Worm (Caenorhabditis elegans) whole organism, L4 larva: ENCODE results near the gene tag-151.
A peak's percentile ranks its signal among the peaks of the same experiment; 100 is the strongest.

ENCODE experiments used
- D1046.2 ChIP-seq: fragments of 200-800 bp; sonication (Bioruptor generic); IDR thresholded peaks from 2 replicates; pipeline ENCODE4 v1.3.6; 2022; ENCODE audit warnings: missing genetic modification characterization, missing compliant biosample characterization
- F10B5.3 ChIP-seq: sonication (generic microtip); optimal IDR thresholded peaks from 2 replicates; lab custom pipeline; 2016; ENCODE audit warnings: mild to moderate bottlenecking, missing genetic modification characterization, missing compliant biosample characterization
- F26F4.8 ChIP-seq: fragments of 200-800 bp; sonication (Bioruptor generic); conservative IDR thresholded peaks from 2 replicates; pipeline ENCODE4 v1.3.6; 2022; ENCODE audit warnings: missing genetic modification characterization, missing compliant biosample characterization
- F37D6.2 ChIP-seq: sonication (generic microtip); optimal IDR thresholded peaks from 2 replicates; lab custom pipeline; 2016; ENCODE audit warnings: mild to moderate bottlenecking, missing genetic modification characterization, missing compliant biosample characterization
- T26A8.4 ChIP-seq: fragments of 200-800 bp; sonication (Bioruptor generic); IDR thresholded peaks from 2 replicates; pipeline ENCODE4 v1.3.6; 2022; ENCODE audit warnings: missing genetic modification characterization, missing compliant biosample characterization
- ZK546.5 ChIP-seq, 2 experiments: sonication (generic microtip); optimal IDR thresholded peaks; 2 replicates each; lab custom pipeline; 2017; ENCODE audit warnings: missing biosample characterization in 2 of 2, missing genetic modification characterization in 2 of 2
- ama-1 ChIP-seq: fragments of 150-350 bp; optimal IDR thresholded peaks from 2 replicates; lab custom pipeline; 2014; ENCODE audit warnings: inconsistent platforms, mixed read lengths
- arid-1 ChIP-seq: fragments of 200-800 bp; sonication (Bioruptor generic); conservative IDR thresholded peaks from 2 replicates; pipeline ENCODE4 v1.3.6; 2022; ENCODE audit warnings: missing genetic modification reagents, missing genetic modification characterization, missing compliant biosample characterization
- attf-4 ChIP-seq: sonication (generic microtip); optimal IDR thresholded peaks from 3 replicates; lab custom pipeline; 2017; ENCODE audit warnings: missing biosample characterization, missing genetic modification characterization
- ceh-44 ChIP-seq: fragments of 200-800 bp; sonication (Bioruptor generic); IDR thresholded peaks from 2 replicates; pipeline ENCODE4 v1.3.6; 2022; ENCODE audit warnings: missing genetic modification reagents, missing genetic modification characterization, missing compliant biosample characterization
- daf-12 ChIP-seq: fragments of 150-350 bp; optimal IDR thresholded peaks from 2 replicates; lab custom pipeline; 2014; ENCODE audit warnings: missing biosample characterization, missing genetic modification reagents, missing genetic modification characterization
- daf-16 ChIP-seq, 3 experiments: sonication (generic microtip); optimal IDR thresholded peaks; 2 replicates each; lab custom pipeline; 2016 to 2017; ENCODE audit warnings: missing genetic modification characterization in 3 of 3, missing genetic modification reagents in 3 of 3, mild to moderate bottlenecking in 2 of 3, missing compliant biosample characterization in 2 of 3, missing biosample characterization in 1 of 3, moderate library complexity in 1 of 3
- dmd-6 ChIP-seq: fragments of 200-800 bp; sonication (Bioruptor generic); IDR thresholded peaks from 2 replicates; pipeline ENCODE4 v1.3.6; 2022; ENCODE audit warnings: missing genetic modification reagents, missing genetic modification characterization, missing compliant biosample characterization
- dmd-8 ChIP-seq: fragments of 200-800 bp; sonication (Bioruptor generic); IDR thresholded peaks from 2 replicates; pipeline ENCODE4 v1.3.6; 2022; ENCODE audit warnings: missing genetic modification characterization, missing compliant biosample characterization
- dve-1 ChIP-seq: sonication (generic microtip); optimal IDR thresholded peaks from 2 replicates; lab custom pipeline; 2017; ENCODE audit warnings: antibody characterized with exemption, mild to moderate bottlenecking, missing genetic modification characterization, missing compliant biosample characterization; ENCODE audit not compliant: insufficient read depth
- hif-1 ChIP-seq, 2 experiments: sonication (generic microtip); optimal IDR thresholded peaks; 2 replicates each; lab custom pipeline; 2016 to 2017; ENCODE audit warnings: missing compliant biosample characterization in 2 of 2, missing genetic modification characterization in 2 of 2, missing genetic modification reagents in 2 of 2, missing genotype in 2 of 2, mild to moderate bottlenecking in 1 of 2
- hlh-11 ChIP-seq: fragments of 200-800 bp; sonication (Bioruptor generic); optimal IDR thresholded peaks from 2 replicates; lab custom pipeline; 2018; ENCODE audit warnings: mild to moderate bottlenecking, missing genetic modification characterization, missing compliant biosample characterization
- hlh-30 ChIP-seq: sonication (generic microtip); optimal IDR thresholded peaks from 2 replicates; lab custom pipeline; 2017; ENCODE audit warnings: antibody characterized with exemption, mild to moderate bottlenecking, missing genetic modification characterization, missing compliant biosample characterization; ENCODE audit not compliant: insufficient read depth
- lim-7 ChIP-seq: fragments of 200-800 bp; sonication (Bioruptor generic); IDR thresholded peaks from 2 replicates; pipeline ENCODE4 v1.3.6; 2022; ENCODE audit warnings: missing genetic modification characterization, missing compliant biosample characterization
- lin-15B ChIP-seq: fragments of 150-350 bp; sonication (generic microtip); optimal IDR thresholded peaks from 3 replicates; lab custom pipeline; 2014; ENCODE audit warnings: missing biosample characterization, missing genetic modification characterization
- lin-29 ChIP-seq: fragments of 200-800 bp; sonication (Bioruptor generic); IDR thresholded peaks from 2 replicates; pipeline ENCODE4 v1.3.6; 2022; ENCODE audit warnings: missing genetic modification reagents, missing genetic modification characterization, missing compliant biosample characterization
- lin-38 ChIP-seq: fragments of 200-800 bp; sonication (Bioruptor generic); IDR thresholded peaks from 2 replicates; pipeline ENCODE4 v1.3.6; 2022; ENCODE audit warnings: missing genetic modification reagents, missing genetic modification characterization, missing compliant biosample characterization
- lsy-2 ChIP-seq, 2 experiments: fragments of 150-350 bp in 1 of 2; sonication (generic microtip) in 1 of 2; optimal IDR thresholded peaks; 2 replicates each; lab custom pipeline; 2014 to 2017; ENCODE audit warnings: missing biosample characterization in 2 of 2, missing genetic modification characterization in 2 of 2
- mdl-1 ChIP-seq, 2 experiments: fragments of 150-350 bp in 1 of 2; sonication (generic microtip) in 1 of 2; optimal IDR thresholded peaks; 2 replicates each; lab custom pipeline; 2014 to 2017; ENCODE audit warnings: missing biosample characterization in 2 of 2, missing genetic modification characterization in 2 of 2
- mep-1 ChIP-seq: fragments of 150-350 bp; sonication (generic microtip); optimal IDR thresholded peaks from 3 replicates; lab custom pipeline; 2014; ENCODE audit warnings: missing biosample characterization, missing genetic modification characterization
- mxl-2 ChIP-seq: fragments of 200-800 bp; sonication (Bioruptor generic); conservative IDR thresholded peaks from 2 replicates; pipeline ENCODE4 v1.3.6; 2022; ENCODE audit warnings: missing genetic modification reagents, missing genetic modification characterization, missing compliant biosample characterization
- nhr-10 ChIP-seq: fragments of 150-350 bp; optimal IDR thresholded peaks from 2 replicates; lab custom pipeline; 2014; ENCODE audit warnings: missing biosample characterization, missing genetic modification characterization
- nhr-102 ChIP-seq: sonication (generic microtip); optimal IDR thresholded peaks from 2 replicates; lab custom pipeline; 2016; ENCODE audit warnings: mild to moderate bottlenecking, missing genetic modification characterization, moderate library complexity, missing compliant biosample characterization
- nhr-25 ChIP-seq: sonication (generic microtip); optimal IDR thresholded peaks from 2 replicates; lab custom pipeline; 2017; ENCODE audit warnings: missing genetic modification characterization, mild to moderate bottlenecking, missing compliant biosample characterization, antibody characterized with exemption, moderate library complexity, borderline replicate concordance; ENCODE audit not compliant: insufficient read depth
- nhr-42 ChIP-seq: fragments of 200-800 bp; sonication (Bioruptor generic); IDR thresholded peaks from 2 replicates; pipeline ENCODE4 v1.3.6; 2022; ENCODE audit warnings: missing genetic modification characterization, missing compliant biosample characterization
- nhr-6 ChIP-seq: fragments of 150-350 bp; optimal IDR thresholded peaks from 2 replicates; lab custom pipeline; 2014; ENCODE audit warnings: missing biosample characterization, missing genetic modification characterization
- nhr-76 ChIP-seq: fragments of 150-350 bp; optimal IDR thresholded peaks from 2 replicates; lab custom pipeline; 2014; ENCODE audit warnings: missing biosample characterization, missing genetic modification characterization
- pha-4 ChIP-seq, 2 experiments: fragments of 150-350 bp in 1 of 2; fragments of 200-800 bp in 1 of 2; sonication (Bioruptor generic) in 1 of 2; IDR thresholded peaks in 1 of 2; optimal IDR thresholded peaks in 1 of 2; 2 replicates each; pipeline versions ENCODE4 v1.3.6 to Lab custom; 2014 to 2022; ENCODE audit warnings: missing genetic modification characterization in 2 of 2, missing genetic modification reagents in 2 of 2, missing biosample characterization in 1 of 2, missing compliant biosample characterization in 1 of 2
- saeg-2 ChIP-seq: fragments of 200-800 bp; sonication (Bioruptor generic); IDR thresholded peaks from 2 replicates; pipeline ENCODE4 v1.3.6; 2022; ENCODE audit warnings: missing genetic modification reagents, missing genetic modification characterization, missing compliant biosample characterization
- set-16 ChIP-seq: fragments of 200-800 bp; sonication (Bioruptor generic); IDR thresholded peaks from 2 replicates; pipeline ENCODE4 v1.3.6; 2022; ENCODE audit warnings: missing genetic modification reagents, missing genetic modification characterization, missing compliant biosample characterization
- snpc-4 ChIP-seq: fragments of 150-350 bp; optimal IDR thresholded peaks from 2 replicates; lab custom pipeline; 2014; ENCODE audit warnings: missing biosample characterization, missing genetic modification characterization
- tag-97 ChIP-seq: fragments of 200-800 bp; sonication (Bioruptor generic); IDR thresholded peaks from 2 replicates; pipeline ENCODE4 v1.3.6; 2022; ENCODE audit warnings: missing genetic modification characterization, missing compliant biosample characterization
- tra-1 ChIP-seq: fragments of 200-800 bp; sonication (Bioruptor generic); IDR thresholded peaks from 2 replicates; pipeline ENCODE4 v1.3.6; 2022; ENCODE audit warnings: missing genetic modification reagents, missing genetic modification characterization, missing compliant biosample characterization
- unc-62 ChIP-seq, 3 experiments: fragments of 150-350 bp in 1 of 3; sonication (generic microtip); optimal IDR thresholded peaks in 2 of 3; peaks in 1 of 3; 1 replicate in 1 of 3; 2 replicates in 2 of 3; lab custom pipeline; 2014 to 2017; ENCODE audit warnings: missing biosample characterization in 3 of 3, missing genetic modification characterization in 3 of 3, missing genetic modification reagents in 3 of 3, missing genotype in 1 of 3
- zip-2 ChIP-seq: fragments of 150-350 bp; optimal IDR thresholded peaks from 2 replicates; lab custom pipeline; 2014; ENCODE audit warnings: missing biosample characterization, missing genetic modification characterization

The tag-151 gene

DNA sequence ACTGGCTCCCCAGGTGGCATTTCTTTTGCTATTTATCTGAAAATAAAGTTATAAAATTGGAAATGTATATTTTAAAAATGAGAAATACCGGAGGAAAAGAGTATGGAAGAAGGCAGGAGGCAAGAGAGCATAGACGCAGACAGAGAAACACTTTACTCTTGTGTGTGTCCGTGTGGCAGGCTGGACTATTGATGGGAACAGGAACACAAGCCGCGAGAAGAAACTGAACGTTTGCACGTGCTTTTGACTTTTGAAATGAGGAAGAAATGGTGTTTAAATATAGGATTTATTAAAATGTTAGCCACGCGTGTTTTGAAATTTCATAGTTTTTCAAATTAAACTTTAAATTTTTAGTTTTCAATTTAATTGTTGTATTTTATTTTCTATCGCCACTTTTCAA is 16.0 kb downstream of the tag-151 start, which contains the start of gene F10G7.10 (continued):
- TF ChIP-seq daf-16 (GFP tag; optimal IDR thresholded peaks at IDR 0.05; lab: Kevin White, UChicago), result no peak
- TF ChIP-seq daf-16 (tag; optimal IDR thresholded peaks at IDR 0.05; lab: Kevin White, UChicago), result peak; percentile 29
- TF ChIP-seq D1046.2 (GFP tag; lab: Robert Waterston, UW), result no peak
- no peak for TF ChIP-seq nhr-102 (tag; lab: Kevin White, UChicago)
- no peak for TF ChIP-seq pha-4 (GFP tag; IDR thresholded peaks at IDR 0.05; lab: Robert Waterston, UW)
- no peak for TF ChIP-seq pha-4 (tag; optimal IDR thresholded peaks at IDR 0.05; lab: Kevin White, UChicago)
- no peak for TF ChIP-seq dmd-8 (GFP tag; lab: Robert Waterston, UW)
- peak; percentile 30 to 84 for TF ChIP-seq mdl-1 (tag; optimal IDR thresholded peaks at IDR 0.05; lab: Kevin White, UChicago)
- TF ChIP-seq nhr-42, result no peak
- no peak for TF ChIP-seq zip-2 (tag; lab: Kevin White, UChicago)
- no peak for TF ChIP-seq dmd-6
- peak; percentile 0 for TF ChIP-seq mep-1
- no peak for TF ChIP-seq mxl-2
- TF ChIP-seq nhr-10, result no peak
- no peak for TF ChIP-seq snpc-4
- no peak for TF ChIP-seq set-16 (GFP tag; lab: Robert Waterston, UW)
- no peak for TF ChIP-seq ceh-44
- TF ChIP-seq attf-4 (tag; lab: Kevin White, UChicago), result no peak
- TF ChIP-seq lsy-2 (tag; optimal IDR thresholded peaks at IDR 0.05; lab: Kevin White, UChicago), result peak in 1 of 2 experiments; percentile 28
- no peak for TF ChIP-seq tra-1
- no peak for TF ChIP-seq F10B5.3 (tag; lab: Kevin White, UChicago)
- peak; percentile 83 for TF ChIP-seq hlh-30 (tag; lab: Kevin White, UChicago)
- TF ChIP-seq lin-15B (tag; lab: Kevin White, UChicago), result no peak
- peak; percentile 42 for TF ChIP-seq hlh-11 (tag; lab: Kevin White, UChicago)
- TF ChIP-seq ama-1 (lab: Kevin White, UChicago), result no peak
- no peak for TF ChIP-seq tag-97 (GFP tag; lab: Robert Waterston, UW)
- TF ChIP-seq nhr-76 (tag; lab: Kevin White, UChicago), result no peak
- TF ChIP-seq nhr-6 (tag; lab: Kevin White, UChicago), result peak; percentile 3

ce11 chrII:4726750-4727384 is 16.8 kb downstream of the tag-151 start:
- TF ChIP-seq F37D6.2 (tag; lab: Kevin White, UChicago) (no peak), saeg-2 (GFP tag; lab: Robert Waterston, UW) (no peak), lim-7 (GFP tag; lab: Robert Waterston, UW) (no peak), hif-1 (tag; optimal IDR thresholded peaks at IDR 0.05; lab: Kevin White, UChicago) (no peak), ama-1 (lab: Kevin White, UChicago) (peak; percentile 75), lin-29 (GFP tag; lab: Robert Waterston, UW) (no peak), T26A8.4 (GFP tag; lab: Robert Waterston, UW) (0 out of 2 replicates have a peak, but pooled peaks have one; percentile 23), unc-62 (GFP tag; optimal IDR thresholded peaks at IDR 0.05 in 1 of 2; lab: Kevin White, UChicago) (peak in 1 of 2 experiments; percentile 69), unc-62 (tag; optimal IDR thresholded peaks at IDR 0.05; lab: Kevin White, UChicago) (no peak), snpc-4 (no peak), daf-16 (GFP tag; optimal IDR thresholded peaks at IDR 0.05; lab: Kevin White, UChicago) (no peak), daf-16 (tag; optimal IDR thresholded peaks at IDR 0.05; lab: Kevin White, UChicago) (peak; percentile 16), lin-38 (no peak), arid-1 (GFP tag; lab: Robert Waterston, UW) (no peak), nhr-25 (tag; lab: Kevin White, UChicago) (no peak), F26F4.8 (GFP tag; lab: Robert Waterston, UW) (no peak), daf-12 (tag; lab: Kevin White, UChicago) (no peak), dve-1 (tag; lab: Kevin White, UChicago) (peak; percentile 47), ZK546.5 (tag; optimal IDR thresholded peaks at IDR 0.05; lab: Kevin White, UChicago) (no peak)
